Worm (Caenorhabditis elegans): ENCODE data around the gene C33F10.4.
A peak's percentile ranks its signal among the peaks of the same experiment; 100 is the strongest.

C33F10.4 gene

ce11 chrII:4793320-4793719 is 2.2 kb upstream of the C33F10.4 start:
- TF ChIP-seq attf-6 (GFP tag; IDR thresholded peaks at IDR 0.05): 0 out of 2 replicates have a peak, but pooled peaks have one; percentile 12
- TF ChIP-seq F52B5.7 (tag; optimal IDR thresholded peaks at IDR 0.05): no peak

DNA sequence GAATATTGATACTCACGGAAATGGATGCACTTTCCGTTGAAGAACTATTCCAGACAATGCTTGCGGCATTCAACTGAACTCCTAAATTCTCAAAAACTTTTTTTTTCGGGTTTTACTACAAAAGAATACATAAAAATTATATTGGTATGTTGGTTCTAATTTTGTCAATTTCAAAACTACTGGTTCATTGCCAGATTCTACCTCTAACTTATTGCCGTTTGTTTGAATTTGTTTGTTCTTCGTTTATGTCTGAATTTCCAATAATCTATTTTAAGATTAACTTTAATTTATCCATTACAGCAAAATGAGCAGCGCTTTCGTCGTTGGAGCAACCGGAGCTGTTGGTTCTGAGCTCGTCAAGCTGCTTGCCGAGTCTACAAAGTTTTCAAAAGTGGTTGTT is 1.5 kb downstream of the C33F10.4 start, which contains the start of gene C33F10.14:
Gene C33F10.14, plus strand, starts transcription at position 301 of the 400 bp plus-strand sequence.
- TF ChIP-seq dpff-1 (tag; optimal IDR thresholded peaks at IDR 0.05) (no peak), hlh-26 (GFP tag; conservative IDR thresholded peaks at IDR 0.05) (no peak), dpl-1 (GFP tag; optimal IDR thresholded peaks at IDR 0.05) (no peak), hlh-12 (tag; optimal IDR thresholded peaks at IDR 0.05) (no peak), cebp-2 (GFP tag; IDR thresholded peaks at IDR 0.05) (no peak), ceh-100 (GFP tag; IDR thresholded peaks at IDR 0.05) (no peak), ZK185.1 (tag; optimal IDR thresholded peaks at IDR 0.05; ENCODE audit: poor library complexity, severe bottlenecking) (no peak), lir-1 (GFP tag; conservative IDR thresholded peaks at IDR 0.05) (no peak), F37B4.10 (GFP tag; IDR thresholded peaks at IDR 0.05) (no peak), attf-3 (GFP tag; conservative IDR thresholded peaks at IDR 0.05) (no peak), F22D6.2 (tag; optimal IDR thresholded peaks at IDR 0.05) (no peak), dox-1 (GFP tag; IDR thresholded peaks at IDR 0.05) (no peak), bed-2 (GFP tag; IDR thresholded peaks at IDR 0.05) (no peak), Y53F4B.3 (GFP tag; IDR thresholded peaks at IDR 0.05) (no peak)

DNA sequence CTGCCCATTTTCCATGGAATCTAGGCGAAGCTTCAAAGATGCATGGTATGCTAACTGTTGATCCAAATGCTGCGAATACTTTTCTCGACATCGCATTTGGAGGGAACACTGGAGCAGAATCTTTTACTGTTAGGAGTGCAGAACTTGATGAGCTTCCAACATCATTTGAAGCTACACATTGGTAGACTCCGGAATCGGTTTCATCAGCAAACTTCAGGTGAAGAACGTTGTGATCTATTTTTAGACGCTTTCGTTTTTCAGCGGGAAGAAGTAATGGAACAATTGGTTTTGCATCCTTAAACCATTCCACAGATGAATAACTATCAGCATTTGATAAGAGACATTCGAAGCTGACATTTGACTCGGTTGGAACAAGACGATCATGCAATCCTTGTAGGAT is 5.0 kb downstream of the C33F10.4 start:
- TF ChIP-seq ztf-28 (GFP tag; IDR thresholded peaks at IDR 0.05) (no peak), nfya-2 (GFP tag; IDR thresholded peaks at IDR 0.05) (no peak), die-1 (tag; optimal IDR thresholded peaks at IDR 0.05) (no peak), C17E4.6 (GFP tag; IDR thresholded peaks at IDR 0.05) (no peak), efl-1 (GFP tag; optimal IDR thresholded peaks at IDR 0.05) (no peak), ccch-3 (GFP tag; optimal IDR thresholded peaks at IDR 0.05) (no peak), F22D6.2 (tag; optimal IDR thresholded peaks at IDR 0.05) (no peak), ceh-100 (GFP tag; IDR thresholded peaks at IDR 0.05) (no peak)

DNA sequence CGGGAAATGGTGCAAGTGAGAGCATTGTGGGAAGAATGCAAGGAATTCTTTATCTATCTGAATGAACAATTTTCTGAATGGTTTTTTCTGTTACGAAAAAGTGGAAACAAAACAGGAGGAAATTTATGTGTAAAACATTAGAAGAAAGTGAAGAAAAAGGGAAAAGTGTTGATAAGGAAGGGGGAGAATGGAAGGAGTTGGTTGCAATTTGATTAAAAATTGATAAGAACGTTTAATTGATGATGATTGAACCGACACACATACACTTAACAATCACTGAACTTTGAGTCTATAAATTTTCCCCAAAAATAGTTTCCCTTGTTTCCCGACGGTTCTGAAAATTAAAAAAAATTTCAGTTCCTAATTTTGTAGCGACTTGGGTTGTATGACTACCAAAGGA is 7.4 kb downstream of the C33F10.4 start:
- TF ChIP-seq tlf-1 (GFP tag; optimal IDR thresholded peaks at IDR 0.05) (no peak), nhr-80 (tag; optimal IDR thresholded peaks at IDR 0.05) (peak; percentile 63)

- no peak for TF ChIP-seq D2030.7 (GFP tag; IDR thresholded peaks at IDR 0.05)
- no peak for TF ChIP-seq die-1 (tag; optimal IDR thresholded peaks at IDR 0.05)
- no peak for TF ChIP-seq madf-8 (GFP tag; conservative IDR thresholded peaks at IDR 0.05)
- TF ChIP-seq tlf-1 (GFP tag; optimal IDR thresholded peaks at IDR 0.05): no peak
- TF ChIP-seq lin-40 (tag; optimal IDR thresholded peaks at IDR 0.05): no peak
- no peak for TF ChIP-seq ztf-26 (tag; optimal IDR thresholded peaks at IDR 0.05)
- no peak for TF ChIP-seq pbrm-1 (GFP tag; IDR thresholded peaks at IDR 0.05)
- TF ChIP-seq ztf-22 (GFP tag; optimal IDR thresholded peaks at IDR 0.05): no peak
- no peak for TF ChIP-seq cebp-2 (GFP tag; IDR thresholded peaks at IDR 0.05)
- no peak for TF ChIP-seq efl-1 (GFP tag; optimal IDR thresholded peaks at IDR 0.05)
- no peak for TF ChIP-seq F52B5.7 (tag; optimal IDR thresholded peaks at IDR 0.05)
- no peak for TF ChIP-seq attf-6 (GFP tag; IDR thresholded peaks at IDR 0.05)
- TF ChIP-seq ceh-91 (GFP tag; IDR thresholded peaks at IDR 0.05): no peak
Measured at ce11 chrII:4805799-4806198, 10.2 kb downstream of the C33F10.4 start.

DNA sequence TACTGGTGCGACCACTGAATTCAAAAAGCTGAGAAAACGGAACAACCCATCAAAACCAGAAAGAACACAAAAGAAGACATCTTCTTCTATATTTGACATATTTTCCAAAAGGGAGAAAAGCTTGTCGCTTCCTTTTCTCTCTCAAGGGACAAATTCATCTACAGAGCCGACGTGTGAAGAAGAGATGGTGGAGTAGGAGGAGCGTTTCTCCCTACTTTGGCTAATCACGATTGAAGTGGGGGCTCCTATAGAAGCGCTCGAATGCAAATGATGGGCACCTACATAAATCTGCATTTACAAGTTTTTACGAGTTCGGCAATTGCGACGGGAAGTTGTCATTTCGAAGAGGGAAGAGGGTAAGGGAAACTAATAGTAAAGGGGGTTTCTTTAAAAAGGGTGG is 10.7 kb downstream of the C33F10.4 start:
- TF ChIP-seq sea-2 (GFP tag; IDR thresholded peaks at IDR 0.05): no peak
- TF ChIP-seq dpl-1 (GFP tag; optimal IDR thresholded peaks at IDR 0.05): no peak
- TF ChIP-seq ztf-25 (GFP tag; IDR thresholded peaks at IDR 0.05): no peak
- no peak for TF ChIP-seq Y53F4B.3 (GFP tag; IDR thresholded peaks at IDR 0.05)
- TF ChIP-seq hsf-1 (GFP tag; IDR thresholded peaks at IDR 0.05): no peak
- no peak for TF ChIP-seq B0019.2 (GFP tag; conservative IDR thresholded peaks at IDR 0.05)
- no peak for TF ChIP-seq hlh-12 (tag; optimal IDR thresholded peaks at IDR 0.05)
- TF ChIP-seq mcd-1 (GFP tag; IDR thresholded peaks at IDR 0.05): no peak
- no peak for TF ChIP-seq T07F8.4 (tag; optimal IDR thresholded peaks at IDR 0.05)
